Worm (Caenorhabditis elegans) whole organism, late embryonic: ENCODE measurements around the gene ugt-43.

Source experiments
- K09A11.1 ChIP-seq: sonication (generic microtip); optimal IDR thresholded peaks from 2 replicates; lab custom pipeline; 2017; ENCODE audit warnings: antibody characterized with exemption, mild to moderate bottlenecking, missing genetic modification characterization, missing compliant biosample characterization; ENCODE audit not compliant: insufficient read depth
- ama-1 ChIP-seq: fragments of 150-350 bp; optimal IDR thresholded peaks from 2 replicates; lab custom pipeline; 2014
- ceh-34 ChIP-seq: sonication (generic microtip); optimal IDR thresholded peaks from 2 replicates; lab custom pipeline; 2016; ENCODE audit warnings: mild to moderate bottlenecking, missing genetic modification characterization, missing compliant biosample characterization
- ceh-6 ChIP-seq: fragments of 200-800 bp; sonication (Bioruptor generic); optimal IDR thresholded peaks from 2 replicates; lab custom pipeline; 2018; ENCODE audit warnings: mild to moderate bottlenecking, missing genetic modification characterization, missing compliant biosample characterization
- elt-4 ChIP-seq: sonication (generic microtip); optimal IDR thresholded peaks from 2 replicates; lab custom pipeline; 2016; ENCODE audit warnings: missing genetic modification characterization, missing compliant biosample characterization
- fkh-10 ChIP-seq: fragments of 150-350 bp; optimal IDR thresholded peaks from 2 replicates; lab custom pipeline; 2014; ENCODE audit warnings: missing biosample characterization, missing genetic modification reagents, missing genetic modification characterization
- hlh-6 ChIP-seq: sonication (generic microtip); optimal IDR thresholded peaks from 2 replicates; lab custom pipeline; 2016; ENCODE audit warnings: missing genotype, missing genetic modification characterization, missing compliant biosample characterization
- nfya-1 ChIP-seq: sonication (generic microtip); optimal IDR thresholded peaks from 2 replicates; lab custom pipeline; 2017; ENCODE audit warnings: missing genetic modification characterization, mild to moderate bottlenecking, missing compliant biosample characterization, antibody characterized with exemption, moderate library complexity
- nhr-11 ChIP-seq: fragments of 150-350 bp; optimal IDR thresholded peaks from 2 replicates; lab custom pipeline; 2014; ENCODE audit warnings: missing biosample characterization, missing genetic modification characterization
- pqm-1 ChIP-seq: sonication (generic microtip); optimal IDR thresholded peaks from 2 replicates; lab custom pipeline; 2016; ENCODE audit warnings: missing genetic modification characterization, missing compliant biosample characterization

ce11 chrIV:10472478-10472877 lies 8.1 kb downstream of the ugt-43 start, which contains the start of gene bgnt-1.1:
- no peak for TF ChIP-seq nfya-1 (tag; lab: Kevin White, UChicago)
- TF ChIP-seq ceh-34 (tag; lab: Kevin White, UChicago), result no peak
- no peak for TF ChIP-seq K09A11.1 (tag; lab: Kevin White, UChicago)
- no peak for TF ChIP-seq hlh-6 (tag; lab: Kevin White, UChicago)
- TF ChIP-seq ama-1, result no peak
- TF ChIP-seq nhr-11 (tag; lab: Kevin White, UChicago), result no peak
- TF ChIP-seq fkh-10 (GFP tag; lab: Kevin White, UChicago), result no peak
- no peak for TF ChIP-seq pqm-1 (tag; lab: Kevin White, UChicago)
- no peak for TF ChIP-seq elt-4
- TF ChIP-seq ceh-6 (GFP tag; lab: Kevin White, UChicago), result no peak
